Fruit fly (Drosophila melanogaster) whole organism, embryonic: ENCODE results near the gene CG4364.
A peak's percentile ranks its signal among the peaks of the same experiment; 100 is the strongest.

Experiments
- Ada2b ChIP-seq: fragments of 200-800 bp; sonication (Bioruptor generic); IDR thresholded peaks from 2 replicates; pipeline ENCODE4 v1.3.6; 2022; ENCODE audit warnings: missing biosample characterization, missing genetic modification characterization
- Atf6 ChIP-seq: fragments of 200-800 bp; sonication (Bioruptor generic); IDR thresholded peaks from 2 replicates; pipeline ENCODE4 v1.3.6; 2022; ENCODE audit warnings: missing biosample characterization, missing genetic modification characterization
- Awh ChIP-seq: fragments of 200-800 bp; sonication (Bioruptor generic); IDR thresholded peaks from 2 replicates; pipeline ENCODE4, ENCODE4 v1.3.6; 2022; ENCODE audit warnings: missing biosample characterization, missing genetic modification characterization
- CG10565 ChIP-seq: fragments of 200-800 bp; sonication (Bioruptor generic); optimal IDR thresholded peaks from 3 replicates; lab custom pipeline; 2016; ENCODE audit warnings: missing biosample characterization, mild to moderate bottlenecking, missing genetic modification characterization
- CG11456 ChIP-seq: fragments of 200-800 bp; sonication (Bioruptor generic); IDR thresholded peaks from 3 replicates; pipeline ENCODE4 v1.3.6; 2022; ENCODE audit warnings: missing biosample characterization, missing genetic modification characterization
- CG12299 ChIP-seq: fragments of 200-800 bp; sonication (Bioruptor generic); optimal IDR thresholded peaks from 2 replicates; lab custom pipeline; 2018; ENCODE audit warnings: missing biosample characterization, mild to moderate bottlenecking, missing genetic modification characterization
- CG13123 ChIP-seq: fragments of 200-800 bp; sonication (Bioruptor generic); optimal IDR thresholded peaks from 2 replicates; lab custom pipeline; 2016; ENCODE audit warnings: missing biosample characterization, missing genetic modification characterization
- CG13296 ChIP-seq: fragments of 200-800 bp; sonication (Bioruptor generic); optimal IDR thresholded peaks from 3 replicates; lab custom pipeline; 2018; ENCODE audit warnings: missing biosample characterization, mild to moderate bottlenecking, missing genetic modification characterization
- CG14014 ChIP-seq: fragments of 200-800 bp; sonication (Bioruptor generic); IDR thresholded peaks from 2 replicates; pipeline ENCODE4 v1.3.6; 2022; ENCODE audit warnings: missing biosample characterization, missing genetic modification characterization
- CG1529 ChIP-seq: fragments of 200-800 bp; sonication (Bioruptor generic); optimal IDR thresholded peaks from 3 replicates; lab custom pipeline; 2018; ENCODE audit warnings: missing biosample characterization, missing genetic modification characterization
- CG15601 ChIP-seq: fragments of 200-800 bp; sonication (Bioruptor generic); optimal IDR thresholded peaks from 3 replicates; lab custom pipeline; 2019; ENCODE audit warnings: missing biosample characterization, mild to moderate bottlenecking, missing genetic modification characterization, moderate library complexity
- CG16815 ChIP-seq: fragments of 200-800 bp; sonication (Bioruptor generic); optimal IDR thresholded peaks from 3 replicates; lab custom pipeline; 2017; ENCODE audit warnings: missing biosample characterization, mild to moderate bottlenecking, missing genetic modification characterization
- CG18476 ChIP-seq: fragments of 200-800 bp; sonication (Bioruptor generic); optimal IDR thresholded peaks from 2 replicates; lab custom pipeline; 2016; ENCODE audit warnings: missing biosample characterization, mild to moderate bottlenecking, missing genetic modification characterization
- CG2202 ChIP-seq: fragments of 200-800 bp; sonication (Bioruptor generic); optimal IDR thresholded peaks from 2 replicates; lab custom pipeline; 2018; ENCODE audit warnings: missing biosample characterization, mild to moderate bottlenecking, missing genetic modification characterization
- CG4328 ChIP-seq: fragments of 200-800 bp; sonication (Bioruptor generic); optimal IDR thresholded peaks from 3 replicates; lab custom pipeline; 2017; ENCODE audit warnings: missing biosample characterization, missing genetic modification reagents, missing genetic modification characterization
- CG4424 ChIP-seq: fragments of 200-800 bp; sonication (Bioruptor generic); optimal IDR thresholded peaks from 3 replicates; lab custom pipeline; 2016; ENCODE audit warnings: missing biosample characterization, missing genetic modification characterization
- CG4707 ChIP-seq: fragments of 200-800 bp; sonication (Bioruptor generic); optimal IDR thresholded peaks from 2 replicates; lab custom pipeline; 2018; ENCODE audit warnings: missing biosample characterization, mild to moderate bottlenecking, missing genetic modification characterization, moderate library complexity
- CG7357 ChIP-seq: fragments of 200-800 bp; sonication (Bioruptor generic); IDR thresholded peaks from 3 replicates; pipeline ENCODE4 v1.3.6; 2022; ENCODE audit warnings: missing biosample characterization, missing genetic modification characterization
- CG7556 ChIP-seq: fragments of 200-800 bp; sonication (Bioruptor generic); optimal IDR thresholded peaks from 2 replicates; lab custom pipeline; 2017; ENCODE audit warnings: missing biosample characterization, mild to moderate bottlenecking, missing genetic modification characterization
- CrebB ChIP-seq: fragments of 200-800 bp; sonication (Bioruptor generic); optimal IDR thresholded peaks from 3 replicates; lab custom pipeline; 2018; ENCODE audit warnings: missing biosample characterization, mild to moderate bottlenecking, missing genetic modification characterization
- ERR ChIP-seq: fragments of 200-800 bp; sonication (Bioruptor generic); optimal IDR thresholded peaks from 2 replicates; lab custom pipeline; 2016; ENCODE audit warnings: missing biosample characterization, missing genetic modification characterization
- Gug ChIP-seq: fragments of 200-800 bp; sonication (Bioruptor generic); IDR thresholded peaks from 4 replicates; pipeline ENCODE4 v1.3.6; 2022; ENCODE audit warnings: missing biosample characterization, missing genetic modification characterization
- H15 ChIP-seq: fragments of 200-800 bp; sonication (Bioruptor generic); IDR thresholded peaks from 3 replicates; pipeline ENCODE4 v1.3.6; 2022; ENCODE audit warnings: missing biosample characterization, missing genetic modification characterization
- Hey ChIP-seq: fragments of 200-800 bp; sonication (Bioruptor generic); optimal IDR thresholded peaks from 3 replicates; lab custom pipeline; 2018; ENCODE audit warnings: missing biosample characterization, mild to moderate bottlenecking, missing genetic modification characterization
- Hmx ChIP-seq: fragments of 200-800 bp; sonication (Bioruptor generic); optimal IDR thresholded peaks from 2 replicates; lab custom pipeline; 2016; ENCODE audit warnings: missing biosample characterization, missing genetic modification characterization
- MESR4 ChIP-seq: fragments of 200-800 bp; sonication (Bioruptor generic); optimal IDR thresholded peaks from 2 replicates; lab custom pipeline; 2018; ENCODE audit warnings: missing biosample characterization, mild to moderate bottlenecking, missing genetic modification characterization, moderate library complexity
- Meics ChIP-seq: fragments of 200-800 bp; sonication (Bioruptor generic); optimal IDR thresholded peaks from 2 replicates; lab custom pipeline; 2017; ENCODE audit warnings: missing biosample characterization, mild to moderate bottlenecking, missing genetic modification characterization
- NFAT ChIP-seq: fragments of 200-800 bp; sonication (Bioruptor generic); IDR thresholded peaks from 2 replicates; pipeline ENCODE4 v1.3.6; 2022; ENCODE audit warnings: missing biosample characterization, missing genetic modification characterization
- Rfx ChIP-seq: fragments of 200-800 bp; sonication (Bioruptor generic); IDR thresholded peaks from 2 replicates; pipeline ENCODE4 v1.3.6; 2022; ENCODE audit warnings: missing biosample characterization, missing genetic modification characterization
- Scr ChIP-seq: fragments of 200-800 bp; sonication (Bioruptor generic); IDR thresholded peaks from 2 replicates; pipeline ENCODE4 v1.3.6; 2022; ENCODE audit warnings: missing biosample characterization, missing genetic modification characterization; ENCODE audit not compliant: partially characterized antibody
- ap ChIP-seq: fragments of 200-800 bp; sonication (Bioruptor generic); IDR thresholded peaks from 2 replicates; pipeline ENCODE4 v1.3.6; 2022; ENCODE audit warnings: missing biosample characterization, missing genetic modification characterization
- bowl ChIP-seq: fragments of 200-800 bp; sonication (Bioruptor generic); IDR thresholded peaks from 2 replicates; pipeline ENCODE4 v1.3.6; 2022; ENCODE audit warnings: missing biosample characterization, missing genetic modification characterization
- bsh ChIP-seq, 2 experiments: fragments of 200-800 bp; sonication (Bioruptor generic); optimal IDR thresholded peaks; 2 replicates each; lab custom pipeline; 2017 to 2018; ENCODE audit warnings: mild to moderate bottlenecking in 2 of 2, missing biosample characterization in 2 of 2, missing genetic modification characterization in 2 of 2, moderate library complexity in 1 of 2
- cad ChIP-seq: fragments of >200 bp; optimal IDR thresholded peaks from 2 replicates; lab custom pipeline; 2017; ENCODE audit warnings: missing biosample characterization, missing genetic modification characterization
- chinmo ChIP-seq: fragments of 200-800 bp; sonication (Bioruptor generic); IDR thresholded peaks from 4 replicates; pipeline ENCODE4 v1.3.6; 2022; ENCODE audit warnings: missing biosample characterization, missing genetic modification characterization; ENCODE audit not compliant: partially characterized antibody
- chn ChIP-seq: fragments of 200-800 bp; sonication (Bioruptor generic); optimal IDR thresholded peaks from 2 replicates; lab custom pipeline; 2016; ENCODE audit warnings: missing biosample characterization, missing genetic modification characterization
- crc ChIP-seq: fragments of 200-800 bp; sonication (Bioruptor generic); optimal IDR thresholded peaks from 2 replicates; lab custom pipeline; 2016; ENCODE audit warnings: missing biosample characterization, missing genetic modification characterization
- disco-r ChIP-seq: fragments of 200-800 bp; sonication (Bioruptor generic); optimal IDR thresholded peaks from 2 replicates; lab custom pipeline; 2016; ENCODE audit warnings: missing biosample characterization, missing genetic modification characterization
- en ChIP-seq: fragments of 200-800 bp; sonication (Bioruptor generic); optimal IDR thresholded peaks from 2 replicates; lab custom pipeline; 2016; ENCODE audit warnings: missing biosample characterization, missing genetic modification characterization
- hbn ChIP-seq: fragments of 200-800 bp; sonication (Bioruptor generic); IDR thresholded peaks from 2 replicates; pipeline ENCODE4 v1.3.6; 2022; ENCODE audit warnings: missing biosample characterization, missing genetic modification characterization; ENCODE audit not compliant: partially characterized antibody
- hth ChIP-seq: fragments of >200 bp; optimal IDR thresholded peaks from 2 replicates; lab custom pipeline; 2017; ENCODE audit warnings: inconsistent platforms
- lilli ChIP-seq: fragments of 200-800 bp; sonication (Bioruptor generic); optimal IDR thresholded peaks from 3 replicates; lab custom pipeline; 2016; ENCODE audit warnings: missing biosample characterization, missing genetic modification characterization
- psq ChIP-seq: fragments of 200-800 bp; sonication (Bioruptor generic); optimal IDR thresholded peaks from 2 replicates; lab custom pipeline; 2017; ENCODE audit warnings: missing biosample characterization, missing genetic modification characterization
- sim ChIP-seq: fragments of 200-800 bp; sonication (Bioruptor generic); IDR thresholded peaks from 2 replicates; pipeline ENCODE4 v1.3.6; 2022; ENCODE audit warnings: missing biosample characterization, missing genetic modification characterization
- sisA ChIP-seq: fragments of 200-800 bp; sonication (Bioruptor generic); IDR thresholded peaks from 2 replicates; pipeline ENCODE4 v1.3.6; 2022; ENCODE audit warnings: missing biosample characterization, missing genetic modification characterization
- stc ChIP-seq: fragments of 200-800 bp; sonication (Bioruptor generic); IDR thresholded peaks from 2 replicates; pipeline ENCODE4 v1.3.6; 2022; ENCODE audit warnings: missing biosample characterization, missing genetic modification characterization
- tgo ChIP-seq: fragments of 200-800 bp; sonication (Bioruptor generic); IDR thresholded peaks from 3 replicates; pipeline ENCODE4 v1.3.6; 2022; ENCODE audit warnings: missing biosample characterization, missing genetic modification characterization
- toy ChIP-seq: fragments of 200-800 bp; sonication (Bioruptor generic); IDR thresholded peaks from 2 replicates; pipeline ENCODE4 v1.3.6; 2022; ENCODE audit warnings: missing biosample characterization, missing genetic modification characterization
- ttk ChIP-seq: fragments of 200-800 bp; sonication (Bioruptor generic); IDR thresholded peaks from 2 replicates; pipeline ENCODE4 v2.1.2; 2022; ENCODE audit warnings: missing biosample characterization, missing genetic modification characterization
- unc-4 ChIP-seq: fragments of 200-800 bp; sonication (Bioruptor generic); IDR thresholded peaks from 2 replicates; pipeline ENCODE4 v1.3.6; 2022; ENCODE audit warnings: missing biosample characterization, missing genetic modification characterization; ENCODE audit not compliant: partially characterized antibody
- usp ChIP-seq: fragments of >200 bp; optimal IDR thresholded peaks from 2 replicates; lab custom pipeline; 2017; ENCODE audit warnings: missing biosample characterization, missing genetic modification characterization
- zfh2 ChIP-seq: fragments of 200-800 bp; sonication (Bioruptor generic); optimal IDR thresholded peaks from 2 replicates; lab custom pipeline; 2016; ENCODE audit warnings: missing biosample characterization, missing genetic modification characterization

The CG4364 gene

DNA sequence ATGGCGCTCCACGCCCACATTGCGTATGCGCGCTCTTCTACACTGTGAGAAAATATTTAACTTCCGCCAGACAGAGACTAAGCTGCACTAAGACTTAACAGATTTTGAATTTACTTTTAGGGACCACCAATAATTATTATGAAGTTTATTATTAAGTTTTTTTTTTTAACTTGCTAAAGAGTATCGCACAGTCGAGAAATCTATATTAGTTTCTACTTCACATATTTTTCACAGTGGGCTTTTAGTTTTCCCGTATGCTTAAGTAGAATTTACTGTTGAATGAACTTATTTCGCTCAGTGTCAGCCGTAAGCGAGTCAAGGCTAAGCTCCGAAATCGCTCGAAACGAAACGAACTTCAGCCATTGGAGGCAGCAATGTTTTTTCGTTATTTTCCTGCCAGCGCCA is 50.6 kb downstream of the CG4364 start (continued):
- TF ChIP-seq Atf6 (GFP tag; lab: Robert Waterston, UW) (peak; percentile 83), Awh (0 out of 2 replicates have a peak, but pooled peaks have one; percentile 35), disco-r (no peak), chinmo (GFP tag; lab: Robert Waterston, UW) (no peak), Rfx (GFP tag; lab: Robert Waterston, UW) (peak; percentile 72), CrebB (peak; percentile 46), en (no peak), CG4707 (GFP tag; lab: Kevin White, UChicago) (no peak), zfh2 (GFP tag; lab: Kevin White, UChicago) (peak; percentile 68), cad (GFP tag; lab: Kevin White, UChicago) (no peak), Scr (GFP tag; lab: Robert Waterston, UW) (no peak), Gug (peak; percentile 66; the same call in 1 of the 4 replicates), Hmx (GFP tag; lab: Kevin White, UChicago) (no peak), CG10565 (no peak), chn (GFP tag; lab: Kevin White, UChicago) (no peak), CG15601 (no peak), stc (GFP tag; lab: Robert Waterston, UW) (peak; percentile 64), tgo (peak; percentile 80), CG1529 (GFP tag; lab: Kevin White, UChicago) (peak; percentile 22), Hey (tag; lab: Kevin White, UChicago) (no peak), CG4328 (GFP tag; lab: Kevin White, UChicago) (peak; percentile 51), Ada2b (GFP tag; lab: Robert Waterston, UW) (peak; percentile 76), H15 (GFP tag; lab: Robert Waterston, UW) (peak; percentile 53; the same call in 1 of the 3 replicates), CG2202 (no peak), CG4424 (GFP tag; lab: Kevin White, UChicago) (peak; percentile 17), CG14014 (GFP tag; lab: Robert Waterston, UW) (peak; percentile 84), CG18476 (GFP tag; lab: Kevin White, UChicago) (peak; percentile 73), hth (lab: Kevin White, UChicago) (no peak), sisA (GFP tag; lab: Robert Waterston, UW) (peak; percentile 68), lilli (GFP tag; lab: Kevin White, UChicago) (peak; percentile 78), usp (GFP tag; lab: Kevin White, UChicago) (no peak), CG16815 (GFP tag; lab: Kevin White, UChicago) (peak; percentile 48), ttk (GFP tag; lab: Robert Waterston, UW) (peak; percentile 50; the same call in 1 of the 2 replicates), bowl (GFP tag; lab: Robert Waterston, UW) (no peak; the same call in 1 of the 2 replicates), sim (GFP tag; lab: Robert Waterston, UW) (no peak), Meics (GFP tag; lab: Kevin White, UChicago) (peak; percentile 90), psq (no peak), CG7357 (GFP tag; lab: Robert Waterston, UW) (peak; percentile 30; the same call in 1 of the 3 replicates), bsh (GFP tag; optimal IDR thresholded peaks at IDR 0.05; lab: Kevin White, UChicago) (no peak), MESR4 (no peak), unc-4 (GFP tag; lab: Robert Waterston, UW) (no peak), ap (peak; percentile 34; the same call in 1 of the 2 replicates), ERR (no peak), toy (GFP tag; lab: Robert Waterston, UW) (no peak), CG11456 (peak; percentile 61; the same call in 1 of the 3 replicates), CG13296 (GFP tag; lab: Kevin White, UChicago) (peak; percentile 89), hbn (no peak), CG12299 (peak; percentile 66), CG13123 (GFP tag; lab: Kevin White, UChicago) (no peak), CG7556 (GFP tag; lab: Kevin White, UChicago) (peak; percentile 92), NFAT (GFP tag; lab: Robert Waterston, UW) (peak; percentile 53), crc (GFP tag; lab: Kevin White, UChicago) (no peak)
